Worm (Caenorhabditis elegans) whole organism, early embryonic: ENCODE data around the gene fbxc-55.
"Not testable (repeated sequence)": the region's sequence is repeated elsewhere in the genome, so short reads cannot be mapped to it uniquely, and the experiment has no call there.

Source experiments
- B0310.2 ChIP-seq: sonication (generic microtip); optimal IDR thresholded peaks from 2 replicates; lab custom pipeline; 2016; ENCODE audit warnings: mild to moderate bottlenecking, missing genetic modification characterization, missing compliant biosample characterization
- F13C5.2 ChIP-seq: sonication (generic microtip); optimal IDR thresholded peaks from 2 replicates; lab custom pipeline; 2017; ENCODE audit warnings: mild to moderate bottlenecking, missing genetic modification characterization, inconsistent platforms, missing compliant biosample characterization
- ama-1 ChIP-seq: fragments of 150-350 bp; optimal IDR thresholded peaks from 2 replicates; lab custom pipeline; 2014
- ceh-36 ChIP-seq: sonication (generic microtip); optimal IDR thresholded peaks from 2 replicates; lab custom pipeline; 2016; ENCODE audit warnings: missing genetic modification characterization, inconsistent platforms, missing compliant biosample characterization
- ets-7 ChIP-seq: sonication (generic microtip); optimal IDR thresholded peaks from 2 replicates; lab custom pipeline; 2016; ENCODE audit warnings: missing genotype, missing genetic modification characterization, missing compliant biosample characterization
- flt-1 ChIP-seq: fragments of 200-800 bp; sonication (Bioruptor generic); IDR thresholded peaks from 2 replicates; pipeline ENCODE4 v1.3.6; 2022; ENCODE audit warnings: missing genetic modification characterization, missing compliant biosample characterization
- hmg-4 ChIP-seq: fragments of 200-800 bp; sonication (Bioruptor generic); optimal IDR thresholded peaks from 2 replicates; lab custom pipeline; 2018; ENCODE audit warnings: mild to moderate bottlenecking, missing genetic modification characterization, missing compliant biosample characterization
- pes-1 ChIP-seq: fragments of 200-800 bp; sonication (Bioruptor generic); IDR thresholded peaks from 2 replicates; pipeline ENCODE4 v1.3.6; 2022; ENCODE audit warnings: missing genetic modification reagents, missing genetic modification characterization, missing compliant biosample characterization
- scrt-1 ChIP-seq: fragments of 200-800 bp; sonication (Bioruptor generic); IDR thresholded peaks from 2 replicates; pipeline ENCODE4 v1.3.6; 2022; ENCODE audit warnings: missing genetic modification characterization, missing compliant biosample characterization

DNA sequence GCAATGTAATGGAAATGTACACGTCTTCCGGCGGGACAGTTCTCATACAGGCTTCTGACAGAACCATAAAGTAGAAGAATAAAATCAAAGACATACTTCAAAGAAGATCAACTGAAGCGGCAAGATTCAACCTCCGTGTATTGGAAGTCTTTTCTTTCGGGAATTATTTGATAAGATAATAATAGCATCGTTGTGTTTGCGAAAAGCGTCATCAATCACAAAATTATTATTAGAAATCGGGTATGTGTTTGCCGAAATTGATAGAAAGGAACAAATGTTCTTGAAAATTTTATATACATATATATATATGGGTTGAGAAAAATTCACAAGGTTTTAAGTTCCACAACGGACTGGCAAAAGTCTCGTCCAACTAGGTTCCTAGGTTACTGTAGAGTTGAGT is 21.6 kb upstream of the fbxc-55 start, which contains the start of gene Y27F2A.9:
- TF ChIP-seq ceh-36; scrt-1 (GFP tag; lab: Robert Waterston, UW); ama-1; ets-7 (tag; lab: Kevin White, UChicago); flt-1 (GFP tag; lab: Robert Waterston, UW); hmg-4 (GFP tag; lab: Kevin White, UChicago); F13C5.2; pes-1 (GFP tag; lab: Robert Waterston, UW); B0310.2 (tag; lab: Kevin White, UChicago): not testable (repeated sequence)
